Worm (Caenorhabditis elegans) whole organism, early embryonic: ENCODE data around the gene ceh-19.

Source experiments
- ama-1 ChIP-seq: fragments of 150-350 bp; optimal IDR thresholded peaks from 2 replicates; lab custom pipeline; 2014
- ceh-36 ChIP-seq: sonication (generic microtip); optimal IDR thresholded peaks from 2 replicates; lab custom pipeline; 2016; ENCODE audit warnings: missing genetic modification characterization, inconsistent platforms, missing compliant biosample characterization
- hmbx-1 ChIP-seq: sonication (generic microtip); optimal IDR thresholded peaks from 2 replicates; lab custom pipeline; 2016; ENCODE audit warnings: mild to moderate bottlenecking, missing genetic modification characterization, missing compliant biosample characterization
- hmg-4 ChIP-seq: fragments of 200-800 bp; sonication (Bioruptor generic); optimal IDR thresholded peaks from 2 replicates; lab custom pipeline; 2018; ENCODE audit warnings: mild to moderate bottlenecking, missing genetic modification characterization, missing compliant biosample characterization
- scrt-1 ChIP-seq: fragments of 200-800 bp; sonication (Bioruptor generic); IDR thresholded peaks from 2 replicates; pipeline ENCODE4 v1.3.6; 2022; ENCODE audit warnings: missing genetic modification characterization, missing compliant biosample characterization
- tbx-11 ChIP-seq: fragments of 200-800 bp; sonication (Bioruptor generic); IDR thresholded peaks from 2 replicates; pipeline ENCODE4 v1.3.6; 2022; ENCODE audit warnings: missing genetic modification characterization, missing compliant biosample characterization

ce11 chrIV:7926102-7926840, 29.5 kb downstream of the ceh-19 start, which contains the start of gene rps-2:
- TF ChIP-seq tbx-11 (peak; percentile 8; the same call in 1 of the 2 replicates), ama-1 (lab: Kevin White, UChicago) (no peak), scrt-1 (GFP tag; lab: Robert Waterston, UW) (no peak), hmbx-1 (tag; lab: Kevin White, UChicago) (no peak), hmg-4 (GFP tag; lab: Kevin White, UChicago) (no peak), ceh-36 (tag; lab: Kevin White, UChicago) (no peak)
